Worm (Caenorhabditis elegans) whole organism, late embryonic: ENCODE data around the gene hrpa-2.

ENCODE experiments used
- C38D4.7 ChIP-seq: fragments of 200-800 bp; sonication (Bioruptor generic); optimal IDR thresholded peaks from 2 replicates; lab custom pipeline; 2018; ENCODE audit warnings: mild to moderate bottlenecking, missing genetic modification characterization, moderate library complexity, missing compliant biosample characterization
- K09A11.1 ChIP-seq: sonication (generic microtip); optimal IDR thresholded peaks from 2 replicates; lab custom pipeline; 2017; ENCODE audit warnings: antibody characterized with exemption, mild to moderate bottlenecking, missing genetic modification characterization, missing compliant biosample characterization; ENCODE audit not compliant: insufficient read depth
- ceh-22 ChIP-seq: sonication (generic microtip); optimal IDR thresholded peaks from 2 replicates; lab custom pipeline; 2017; ENCODE audit warnings: missing biosample characterization, missing genetic modification characterization
- ceh-24 ChIP-seq: sonication (generic microtip); optimal IDR thresholded peaks from 2 replicates; lab custom pipeline; 2016; ENCODE audit warnings: mild to moderate bottlenecking, missing genetic modification characterization, missing compliant biosample characterization
- dmd-4 ChIP-seq: sonication (generic microtip); optimal IDR thresholded peaks from 2 replicates; lab custom pipeline; 2016; ENCODE audit warnings: borderline replicate concordance, missing genetic modification characterization, missing compliant biosample characterization
- hlh-6 ChIP-seq: sonication (generic microtip); optimal IDR thresholded peaks from 2 replicates; lab custom pipeline; 2016; ENCODE audit warnings: missing genotype, missing genetic modification characterization, missing compliant biosample characterization
- lin-11 ChIP-seq: fragments of 200-800 bp; sonication (Bioruptor generic); optimal IDR thresholded peaks from 2 replicates; lab custom pipeline; 2018; ENCODE audit warnings: mild to moderate bottlenecking, missing genetic modification characterization, missing compliant biosample characterization
- nfya-1 ChIP-seq: sonication (generic microtip); optimal IDR thresholded peaks from 2 replicates; lab custom pipeline; 2017; ENCODE audit warnings: missing genetic modification characterization, mild to moderate bottlenecking, missing compliant biosample characterization, antibody characterized with exemption, moderate library complexity
- nhr-11 ChIP-seq: fragments of 150-350 bp; optimal IDR thresholded peaks from 2 replicates; lab custom pipeline; 2014; ENCODE audit warnings: missing biosample characterization, missing genetic modification characterization
- pha-4 ChIP-seq: fragments of 150-350 bp; optimal IDR thresholded peaks from 2 replicates; lab custom pipeline; 2018; ENCODE audit warnings: missing biosample characterization, missing genetic modification reagents, missing genetic modification characterization
- pqm-1 ChIP-seq: sonication (generic microtip); optimal IDR thresholded peaks from 2 replicates; lab custom pipeline; 2016; ENCODE audit warnings: missing genetic modification characterization, missing compliant biosample characterization
- rnt-1 ChIP-seq: sonication (generic microtip); optimal IDR thresholded peaks from 2 replicates; lab custom pipeline; 2016; ENCODE audit warnings: missing genetic modification characterization, missing compliant biosample characterization
- syd-9 ChIP-seq: sonication (generic microtip); optimal IDR thresholded peaks from 2 replicates; lab custom pipeline; 2016; ENCODE audit warnings: mild to moderate bottlenecking, missing genetic modification characterization, moderate library complexity, missing compliant biosample characterization
- unc-55 ChIP-seq: sonication (generic microtip); optimal IDR thresholded peaks from 2 replicates; lab custom pipeline; 2017; ENCODE audit warnings: missing biosample characterization, missing genetic modification reagents, missing genetic modification characterization

DNA sequence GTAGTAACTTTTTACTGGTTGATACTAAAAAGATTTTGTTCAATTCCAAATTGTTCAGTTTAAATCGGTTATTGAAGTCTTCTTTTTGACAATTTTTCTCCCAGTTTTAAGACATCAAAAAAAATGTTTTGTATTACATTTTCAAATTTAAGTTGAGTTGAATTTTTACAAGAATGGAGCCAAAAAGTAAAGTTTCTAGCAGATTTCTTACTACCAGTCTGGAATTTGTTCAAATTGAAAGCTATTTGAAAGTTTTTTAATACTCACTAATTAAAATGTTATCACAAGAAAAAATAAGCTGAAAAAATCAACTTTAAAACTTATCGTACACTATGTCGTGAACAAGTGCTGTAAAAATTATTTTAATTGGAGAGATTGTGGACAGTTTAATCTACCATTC, 26.1 kb upstream of the hrpa-2 start:
- no peak for TF ChIP-seq ceh-22 (tag; lab: Kevin White, UChicago)
- no peak for TF ChIP-seq unc-55 (GFP tag; lab: Kevin White, UChicago)
- no peak for TF ChIP-seq syd-9 (tag; lab: Kevin White, UChicago)
- TF ChIP-seq rnt-1 = no peak
- no peak for TF ChIP-seq dmd-4 (tag; lab: Kevin White, UChicago)
- no peak for TF ChIP-seq K09A11.1 (tag; lab: Kevin White, UChicago)
- TF ChIP-seq C38D4.7 (GFP tag; lab: Kevin White, UChicago) = no peak
- TF ChIP-seq pqm-1 (tag; lab: Kevin White, UChicago) = no peak
- no peak for TF ChIP-seq nhr-11 (tag; lab: Kevin White, UChicago)
- no peak for TF ChIP-seq pha-4 (tag; lab: Kevin White, UChicago)
- no peak for TF ChIP-seq nfya-1 (tag; lab: Kevin White, UChicago)
- no peak for TF ChIP-seq ceh-24 (tag; lab: Kevin White, UChicago)
- no peak for TF ChIP-seq lin-11 (tag; lab: Kevin White, UChicago)
- TF ChIP-seq hlh-6 (tag; lab: Kevin White, UChicago) = no peak
